Fruit fly (Drosophila melanogaster): Measurements from ENCODE around the gene Veneno.

dm6 chr3R:8349449-8350115 lies 12.8 kb downstream of the Veneno start, which contains the start of gene Atg13:
- TF ChIP-seq fkh (GFP tag; optimal IDR thresholded peaks at IDR 0.05), result no peak
- TF ChIP-seq Met (GFP tag; optimal IDR thresholded peaks at IDR 0.05), result no peak
- peak; percentile 92 for TF ChIP-seq CG6808 (GFP tag; optimal IDR thresholded peaks at IDR 0.05)
